Worm (Caenorhabditis elegans): ENCODE results near the gene ceh-62.

Gene ceh-62

ce11 chrII:10838550-10838949 is 33.0 kb downstream of the ceh-62 start:
- TF ChIP-seq unc-130 (GFP tag; optimal IDR thresholded peaks at IDR 0.05) (no peak), nfyb-1 (GFP tag; IDR thresholded peaks at IDR 0.05) (peak; percentile 30; the same call in 1 of the 2 replicates)

ce11 chrII:10840067-10840466 is 34.5 kb downstream of the ceh-62 start:
- TF ChIP-seq C06A6.2 (GFP tag; conservative IDR thresholded peaks at IDR 0.05) (0 out of 2 replicates have a peak, but pooled peaks have one; percentile 36), mxl-1 (tag; optimal IDR thresholded peaks at IDR 0.05) (peak; percentile 82), sptf-2 (GFP tag; optimal IDR thresholded peaks at IDR 0.05) (peak; percentile 24), Y95B8A.8 (GFP tag; IDR thresholded peaks at IDR 0.05) (peak; percentile 78; the same call in 1 of the 2 replicates), aptf-3 (GFP tag; IDR thresholded peaks at IDR 0.05) (peak; percentile 61; the same call in 1 of the 2 replicates), ekl-4 (GFP tag; IDR thresholded peaks at IDR 0.05) (peak; percentile 83), B0019.2 (GFP tag; conservative IDR thresholded peaks at IDR 0.05) (0 out of 2 replicates have a peak, but pooled peaks have one; percentile 19), lin-54 (GFP tag; optimal IDR thresholded peaks at IDR 0.05) (peak; percentile 81), ztf-6 (GFP tag; IDR thresholded peaks at IDR 0.05) (0 out of 2 replicates have a peak, but pooled peaks have one; percentile 60), rpc-1 (optimal IDR thresholded peaks at IDR 0.05) (peak; percentile 87), rpc-1 (tag; optimal IDR thresholded peaks at IDR 0.05) (peak; percentile 87), ceh-40 (GFP tag; IDR thresholded peaks at IDR 0.05) (peak; percentile 69; the same call in 1 of the 2 replicates), D2030.7 (GFP tag; IDR thresholded peaks at IDR 0.05) (peak; percentile 43), egl-44 (GFP tag; IDR thresholded peaks at IDR 0.05) (peak; percentile 63; the same call in 1 of the 2 replicates), hmg-1.2 (GFP tag; IDR thresholded peaks at IDR 0.05) (peak; percentile 76), atf-7 (tag; optimal IDR thresholded peaks at IDR 0.05) (peak; percentile 82), mes-4 (tag; optimal IDR thresholded peaks at IDR 0.05) (peak; percentile 82), F57C9.4 (tag; optimal IDR thresholded peaks at IDR 0.05) (no peak), tbx-9 (tag; optimal IDR thresholded peaks at IDR 0.05; ENCODE audit: borderline replicate concordance) (peak; percentile 38), B0336.3 (GFP tag; IDR thresholded peaks at IDR 0.05) (peak; percentile 81), ceh-27 (GFP tag; optimal IDR thresholded peaks at IDR 0.05) (peak; percentile 92), tbp1 (GFP tag; optimal IDR thresholded peaks at IDR 0.05) (peak; percentile 99), ztf-28 (GFP tag; IDR thresholded peaks at IDR 0.05) (peak; percentile 63; the same call in 1 of the 2 replicates), lin-26 (GFP tag; IDR thresholded peaks at IDR 0.05) (peak; percentile 92), F57A8.1 (GFP tag; optimal IDR thresholded peaks at IDR 0.05) (peak; percentile 69), gei-17 (GFP tag; optimal IDR thresholded peaks at IDR 0.05) (no peak), pbrm-1 (GFP tag; IDR thresholded peaks at IDR 0.05) (peak; percentile 49; the same call in 1 of the 2 replicates), chd-7 (tag; optimal IDR thresholded peaks at IDR 0.05) (peak; percentile 84), ets-4 (GFP tag; optimal IDR thresholded peaks at IDR 0.05) (peak; percentile 44), lir-1 (GFP tag; conservative IDR thresholded peaks at IDR 0.05) (peak; percentile 58; the same call in 1 of the 2 replicates), let-607 (tag; optimal IDR thresholded peaks at IDR 0.05) (peak; percentile 13 to 61), akir-1 (GFP tag; optimal IDR thresholded peaks at IDR 0.05) (peak; percentile 65), attf-3 (GFP tag; conservative IDR thresholded peaks at IDR 0.05) (peak; percentile 59; the same call in 1 of the 2 replicates), bed-1 (GFP tag; IDR thresholded peaks at IDR 0.05) (no peak), sdz-38 (tag; optimal IDR thresholded peaks at IDR 0.05) (no peak), attf-6 (GFP tag; IDR thresholded peaks at IDR 0.05) (peak; percentile 34; the same call in 1 of the 2 replicates), F52B5.7 (tag; optimal IDR thresholded peaks at IDR 0.05) (peak; percentile 80), snpc-4 (GFP tag; optimal IDR thresholded peaks at IDR 0.05) (peak; percentile 75), snpc-4 (tag; optimal IDR thresholded peaks at IDR 0.05) (peak; percentile 24 to 78 (median 72)), sea-2 (GFP tag; IDR thresholded peaks at IDR 0.05) (no peak), nhr-179 (tag; optimal IDR thresholded peaks at IDR 0.05) (no peak), C17E4.6 (GFP tag; IDR thresholded peaks at IDR 0.05) (peak; percentile 76), athp-1 (tag; optimal IDR thresholded peaks at IDR 0.05) (peak; percentile 92), nfya-2 (GFP tag; IDR thresholded peaks at IDR 0.05) (no peak), attf-5 (GFP tag; optimal IDR thresholded peaks at IDR 0.05) (peak; percentile 82), efl-1 (GFP tag; optimal IDR thresholded peaks at IDR 0.05) (peak; percentile 30)
